Fruit fly (Drosophila melanogaster) whole organism, embryonic: ENCODE data around the gene CG43693.

Experiments used
- Awh ChIP-seq: fragments of 200-800 bp; sonication (Bioruptor generic); IDR thresholded peaks from 2 replicates; pipeline ENCODE4, ENCODE4 v1.3.6; 2022; ENCODE audit warnings: missing biosample characterization, missing genetic modification characterization
- CG10274 ChIP-seq: fragments of 200-800 bp; sonication (Bioruptor generic); optimal IDR thresholded peaks from 3 replicates; lab custom pipeline; 2017; ENCODE audit warnings: missing biosample characterization, mild to moderate bottlenecking, missing genetic modification characterization
- CG10959 ChIP-seq: fragments of 200-800 bp; sonication (Bioruptor generic); IDR thresholded peaks from 2 replicates; pipeline ENCODE4 v1.3.6; 2022; ENCODE audit warnings: missing biosample characterization, missing genetic modification characterization
- CG11723 ChIP-seq: fragments of 200-800 bp; sonication (Bioruptor generic); optimal IDR thresholded peaks from 2 replicates; lab custom pipeline; 2017; ENCODE audit warnings: missing biosample characterization, mild to moderate bottlenecking, missing genetic modification characterization
- CG12391 ChIP-seq: fragments of 200-800 bp; sonication (Bioruptor generic); optimal IDR thresholded peaks from 3 replicates; lab custom pipeline; 2018; ENCODE audit warnings: missing biosample characterization, mild to moderate bottlenecking, missing genetic modification characterization, moderate library complexity
- CG12942 ChIP-seq: fragments of 200-800 bp; sonication (Bioruptor generic); optimal IDR thresholded peaks from 3 replicates; lab custom pipeline; 2016; ENCODE audit warnings: missing biosample characterization, missing genetic modification characterization
- CG14441 ChIP-seq: fragments of 200-800 bp; sonication (Bioruptor generic); IDR thresholded peaks from 2 replicates; pipeline ENCODE4 v1.3.6; 2022; ENCODE audit warnings: missing biosample characterization, missing genetic modification characterization
- CG17568 ChIP-seq: fragments of 200-800 bp; sonication (Bioruptor generic); optimal IDR thresholded peaks from 2 replicates; lab custom pipeline; 2018; ENCODE audit warnings: missing biosample characterization, mild to moderate bottlenecking, missing genetic modification characterization, moderate library complexity
- CG17612 ChIP-seq: fragments of 200-800 bp; sonication (Bioruptor generic); IDR thresholded peaks from 2 replicates; pipeline ENCODE4 v1.3.6; 2022; ENCODE audit warnings: missing biosample characterization, missing genetic modification characterization
- CG17802 ChIP-seq: fragments of 200-800 bp; sonication (Bioruptor generic); optimal IDR thresholded peaks from 2 replicates; lab custom pipeline; 2018; ENCODE audit warnings: missing biosample characterization, mild to moderate bottlenecking, missing genetic modification characterization, moderate library complexity
- CG18262 ChIP-seq: fragments of 200-800 bp; optimal IDR thresholded peaks from 3 replicates; lab custom pipeline; 2019; ENCODE audit warnings: missing biosample characterization, mild to moderate bottlenecking, missing genetic modification characterization, moderate library complexity
- CG2678 ChIP-seq: fragments of 200-800 bp; sonication (Bioruptor generic); optimal IDR thresholded peaks from 3 replicates; lab custom pipeline; 2019; ENCODE audit warnings: missing biosample characterization, mild to moderate bottlenecking, missing genetic modification characterization, moderate library complexity
- CG31365 ChIP-seq: fragments of 200-800 bp; sonication (Bioruptor generic); optimal IDR thresholded peaks from 2 replicates; lab custom pipeline; 2018; ENCODE audit warnings: missing biosample characterization, mild to moderate bottlenecking, missing genetic modification characterization
- CG32772 ChIP-seq: fragments of 200-800 bp; sonication (Bioruptor generic); IDR thresholded peaks from 2 replicates; pipeline ENCODE4 v1.3.6; 2022; ENCODE audit warnings: missing biosample characterization, missing genetic modification characterization
- CG34422 ChIP-seq: fragments of 200-800 bp; sonication (Bioruptor generic); IDR thresholded peaks from 3 replicates; pipeline ENCODE4 v1.3.6; 2022; ENCODE audit warnings: missing biosample characterization, missing genetic modification characterization
- CG4328 ChIP-seq: fragments of 200-800 bp; sonication (Bioruptor generic); optimal IDR thresholded peaks from 3 replicates; lab custom pipeline; 2017; ENCODE audit warnings: missing biosample characterization, missing genetic modification reagents, missing genetic modification characterization
- CG4617 ChIP-seq: fragments of 200-800 bp; sonication (Bioruptor generic); optimal IDR thresholded peaks from 3 replicates; lab custom pipeline; 2016; ENCODE audit warnings: missing biosample characterization, missing genetic modification characterization, borderline replicate concordance
- CG6854 ChIP-seq: fragments of 200-800 bp; sonication (Bioruptor generic); optimal IDR thresholded peaks from 3 replicates; lab custom pipeline; 2017; ENCODE audit warnings: missing biosample characterization, mild to moderate bottlenecking, missing genetic modification characterization
- CG9797 ChIP-seq: fragments of 200-800 bp; sonication (Bioruptor generic); optimal IDR thresholded peaks from 3 replicates; lab custom pipeline; 2018; ENCODE audit warnings: missing biosample characterization, mild to moderate bottlenecking, missing genetic modification characterization
- Gsc ChIP-seq: fragments of 200-800 bp; sonication (Bioruptor generic); IDR thresholded peaks from 2 replicates; pipeline ENCODE4 v1.3.6; 2022; ENCODE audit warnings: missing biosample characterization, missing genetic modification characterization
- HHEX ChIP-seq: fragments of 200-800 bp; sonication (Bioruptor generic); optimal IDR thresholded peaks from 3 replicates; lab custom pipeline; 2017; ENCODE audit warnings: missing biosample characterization, mild to moderate bottlenecking, missing genetic modification characterization, missing genetic modification reagents
- HLH54F ChIP-seq: fragments of 200-800 bp; sonication (Bioruptor generic); optimal IDR thresholded peaks from 3 replicates; lab custom pipeline; 2016; ENCODE audit warnings: missing biosample characterization, missing genetic modification characterization
- Hmx ChIP-seq: fragments of 200-800 bp; sonication (Bioruptor generic); optimal IDR thresholded peaks from 2 replicates; lab custom pipeline; 2016; ENCODE audit warnings: missing biosample characterization, missing genetic modification characterization
- NfI ChIP-seq: fragments of 200-800 bp; sonication (Bioruptor generic); optimal IDR thresholded peaks from 3 replicates; lab custom pipeline; 2018; ENCODE audit warnings: missing biosample characterization, mild to moderate bottlenecking, missing genetic modification characterization, moderate library complexity
- Rfx ChIP-seq: fragments of 200-800 bp; sonication (Bioruptor generic); IDR thresholded peaks from 2 replicates; pipeline ENCODE4 v1.3.6; 2022; ENCODE audit warnings: missing biosample characterization, missing genetic modification characterization
- Taf1 ChIP-seq: fragments of 200-800 bp; sonication (Bioruptor generic); IDR thresholded peaks from 2 replicates; pipeline ENCODE4 v1.3.6; 2022; ENCODE audit warnings: missing biosample characterization, missing genetic modification characterization
- Usf ChIP-seq: fragments of 200-800 bp; sonication (Bioruptor generic); optimal IDR thresholded peaks from 2 replicates; lab custom pipeline; 2017; ENCODE audit warnings: missing genotype, missing biosample characterization, missing genetic modification characterization
- ac ChIP-seq: fragments of 200-800 bp; sonication (Bioruptor generic); optimal IDR thresholded peaks from 3 replicates; lab custom pipeline; 2017; ENCODE audit warnings: missing biosample characterization, mild to moderate bottlenecking, missing genetic modification characterization
- ash1 ChIP-seq: fragments of 200-800 bp; sonication (Bioruptor generic); optimal IDR thresholded peaks from 2 replicates; lab custom pipeline; 2018; ENCODE audit warnings: missing biosample characterization, mild to moderate bottlenecking, missing genetic modification characterization
- dati ChIP-seq: fragments of 200-800 bp; sonication (Bioruptor generic); IDR thresholded peaks from 2 replicates; pipeline ENCODE4 v1.3.6; 2022; ENCODE audit warnings: missing biosample characterization, missing genetic modification characterization
- dimm ChIP-seq: fragments of 200-800 bp; sonication (Bioruptor generic); IDR thresholded peaks from 2 replicates; pipeline ENCODE4 v1.3.6; 2022; ENCODE audit warnings: missing biosample characterization, missing genetic modification characterization
- disco-r ChIP-seq: fragments of 200-800 bp; sonication (Bioruptor generic); optimal IDR thresholded peaks from 2 replicates; lab custom pipeline; 2016; ENCODE audit warnings: missing biosample characterization, missing genetic modification characterization
- dmrt99B ChIP-seq: fragments of 200-800 bp; sonication (Bioruptor generic); optimal IDR thresholded peaks from 2 replicates; lab custom pipeline; 2018; ENCODE audit warnings: missing biosample characterization, mild to moderate bottlenecking, missing genetic modification characterization, moderate library complexity
- dpn ChIP-seq, 2 experiments: fragments of 200-800 bp; sonication (Bioruptor generic); optimal IDR thresholded peaks; 3 replicates each; lab custom pipeline; 2016; ENCODE audit warnings: missing biosample characterization in 2 of 2, missing genetic modification characterization in 2 of 2
- en ChIP-seq: fragments of 200-800 bp; sonication (Bioruptor generic); optimal IDR thresholded peaks from 2 replicates; lab custom pipeline; 2016; ENCODE audit warnings: missing biosample characterization, missing genetic modification characterization
- fd64A ChIP-seq: fragments of 200-800 bp; sonication (Bioruptor generic); optimal IDR thresholded peaks from 3 replicates; lab custom pipeline; 2018; ENCODE audit warnings: missing biosample characterization, mild to moderate bottlenecking, missing genetic modification characterization
- grau ChIP-seq: fragments of 200-800 bp; optimal IDR thresholded peaks from 3 replicates; lab custom pipeline; 2019; ENCODE audit warnings: missing biosample characterization, mild to moderate bottlenecking, missing genetic modification characterization, moderate library complexity
- hb ChIP-seq: fragments of 200-800 bp; sonication (Bioruptor generic); IDR thresholded peaks from 3 replicates; pipeline ENCODE4 v1.3.6; 2022; ENCODE audit warnings: missing biosample characterization, missing genetic modification characterization; ENCODE audit not compliant: partially characterized antibody
- hkb ChIP-seq, 2 experiments: fragments of 200-800 bp in 1 of 2; fragments of >200 bp in 1 of 2; sonication (Bioruptor generic) in 1 of 2; IDR thresholded peaks in 1 of 2; optimal IDR thresholded peaks in 1 of 2; 2 replicates each; pipeline versions ENCODE4 v1.3.6 to Lab custom; 2017 to 2022; ENCODE audit warnings: missing biosample characterization in 1 of 2, missing genetic modification characterization in 1 of 2
- ind ChIP-seq: fragments of 200-800 bp; sonication (Bioruptor generic); optimal IDR thresholded peaks from 3 replicates; lab custom pipeline; 2016; ENCODE audit warnings: missing biosample characterization, missing genetic modification characterization
- inv ChIP-seq: fragments of 200-800 bp; sonication (Bioruptor generic); IDR thresholded peaks from 2 replicates; pipeline ENCODE4 v1.3.6; 2022; ENCODE audit warnings: missing biosample characterization, missing genetic modification characterization; ENCODE audit not compliant: partially characterized antibody
- lilli ChIP-seq: fragments of 200-800 bp; sonication (Bioruptor generic); optimal IDR thresholded peaks from 3 replicates; lab custom pipeline; 2016; ENCODE audit warnings: missing biosample characterization, missing genetic modification characterization
- mirr ChIP-seq: fragments of 200-800 bp; sonication (Bioruptor generic); optimal IDR thresholded peaks from 3 replicates; lab custom pipeline; 2018; ENCODE audit warnings: missing biosample characterization, mild to moderate bottlenecking, missing genetic modification characterization
- pum ChIP-seq: fragments of 200-800 bp; sonication (Bioruptor generic); optimal IDR thresholded peaks from 2 replicates; lab custom pipeline; 2016; ENCODE audit warnings: missing biosample characterization, missing genetic modification characterization
- shn ChIP-seq: fragments of 200-800 bp; sonication (Bioruptor generic); optimal IDR thresholded peaks from 3 replicates; lab custom pipeline; 2016; ENCODE audit warnings: missing biosample characterization, missing genetic modification characterization
- slbo ChIP-seq: fragments of 200-800 bp; sonication (Bioruptor generic); IDR thresholded peaks from 2 replicates; pipeline ENCODE4 v1.3.6; 2022; ENCODE audit warnings: missing biosample characterization, missing genetic modification characterization
- sr ChIP-seq: fragments of 200-800 bp; sonication (Bioruptor generic); IDR thresholded peaks from 3 replicates; pipeline ENCODE4 v1.3.6; 2022; ENCODE audit warnings: missing biosample characterization, missing genetic modification characterization
- stc ChIP-seq: fragments of 200-800 bp; sonication (Bioruptor generic); IDR thresholded peaks from 2 replicates; pipeline ENCODE4 v1.3.6; 2022; ENCODE audit warnings: missing biosample characterization, missing genetic modification characterization
- vfl ChIP-seq: fragments of 200-800 bp; sonication (Bioruptor generic); optimal IDR thresholded peaks from 2 replicates; lab custom pipeline; 2016; ENCODE audit warnings: missing biosample characterization, missing genetic modification characterization
- vvl ChIP-seq: fragments of 200-800 bp; sonication (Bioruptor generic); IDR thresholded peaks from 2 replicates; pipeline ENCODE4 v1.3.6; 2022; ENCODE audit warnings: missing biosample characterization, missing genetic modification characterization
- zfh1 ChIP-seq: fragments of 200-800 bp; sonication (Bioruptor generic); IDR thresholded peaks from 3 replicates; pipeline ENCODE4 v1.3.6; 2022; ENCODE audit warnings: missing biosample characterization, missing genetic modification characterization

CG43693 gene

dm6 chr3L:11047877-11048276 lies 3.3 kb downstream of the CG43693 start (continued):
- TF ChIP-seq inv (GFP tag; lab: Robert Waterston, UW) (no peak), hkb (optimal IDR thresholded peaks at IDR 0.05; lab: Kevin White, UChicago) (no peak), hkb (GFP tag; IDR thresholded peaks at IDR 0.05; lab: Robert Waterston, UW) (peak; percentile 55; the same call in 1 of the 2 replicates), ind (peak; percentile 59), CG17568 (peak; percentile 47), CG14441 (peak; percentile 72), Awh (GFP tag; lab: Robert Waterston, UW) (peak; percentile 61; the same call in 1 of the 2 replicates), fd64A (peak; percentile 59), CG10274 (GFP tag; lab: Kevin White, UChicago) (peak; percentile 55), CG6854 (GFP tag; lab: Kevin White, UChicago) (peak; percentile 46), sr (GFP tag; lab: Robert Waterston, UW) (peak; percentile 82; the same call in 2 of the 3 replicates), stc (GFP tag; lab: Robert Waterston, UW) (peak; percentile 60), vfl (peak; percentile 32), dpn (GFP tag; optimal IDR thresholded peaks at IDR 0.05; lab: Kevin White, UChicago) (peak; percentile 79 to 85), slbo (GFP tag; lab: Robert Waterston, UW) (peak; percentile 87), CG2678 (peak; percentile 54), CG12391 (tag; lab: Kevin White, UChicago) (peak; percentile 50), CG10959 (GFP tag; lab: Robert Waterston, UW) (peak; percentile 81), CG31365 (peak; percentile 59), Usf (GFP tag; lab: Kevin White, UChicago) (peak; percentile 25), CG11723 (peak; percentile 65), dmrt99B (tag; lab: Kevin White, UChicago) (peak; percentile 54), CG17802 (tag; lab: Kevin White, UChicago) (peak; percentile 42), HLH54F (GFP tag; lab: Kevin White, UChicago) (peak; percentile 44), CG12942 (GFP tag; lab: Kevin White, UChicago) (peak; percentile 57), grau (tag; lab: Kevin White, UChicago) (peak; percentile 70), mirr (GFP tag; lab: Kevin White, UChicago) (peak; percentile 74), ash1 (GFP tag; lab: Kevin White, UChicago) (peak; percentile 24), NfI (GFP tag; lab: Kevin White, UChicago) (peak; percentile 79), HHEX (peak; percentile 62), CG32772 (GFP tag; lab: Robert Waterston, UW) (peak; percentile 80), Rfx (GFP tag; lab: Robert Waterston, UW) (peak; percentile 91), dati (GFP tag; lab: Robert Waterston, UW) (peak; percentile 36; the same call in 1 of the 2 replicates), CG17612 (GFP tag; lab: Robert Waterston, UW) (no peak), Taf1 (GFP tag; lab: Robert Waterston, UW) (peak; percentile 64), ac (GFP tag; lab: Kevin White, UChicago) (peak; percentile 44), lilli (GFP tag; lab: Kevin White, UChicago) (peak; percentile 69), Gsc (GFP tag; lab: Robert Waterston, UW) (no peak), CG18262 (tag; lab: Kevin White, UChicago) (peak; percentile 63), pum (peak; percentile 83), CG4328 (GFP tag; lab: Kevin White, UChicago) (peak; percentile 66), shn (GFP tag; lab: Kevin White, UChicago) (peak; percentile 78), hb (GFP tag; lab: Robert Waterston, UW) (no peak), CG34422 (GFP tag; lab: Robert Waterston, UW) (peak; percentile 79; the same call in 2 of the 3 replicates), CG4617 (GFP tag; lab: Kevin White, UChicago) (peak; percentile 45), Hmx (GFP tag; lab: Kevin White, UChicago) (no peak), dimm (peak; percentile 39; the same call in 1 of the 2 replicates), vvl (GFP tag; lab: Robert Waterston, UW) (peak; percentile 87), disco-r (GFP tag; lab: Kevin White, UChicago) (peak; percentile 65), CG9797 (no peak), zfh1 (GFP tag; lab: Robert Waterston, UW) (peak; percentile 84), en (GFP tag; lab: Kevin White, UChicago) (peak; percentile 44)
